Worm (Caenorhabditis elegans): ENCODE results near the gene srw-108.

- TF ChIP-seq R02D3.7 (tag; optimal IDR thresholded peaks at IDR 0.05): no peak
- TF ChIP-seq mxl-2 (GFP tag; conservative IDR thresholded peaks at IDR 0.05): no peak
- no peak for TF ChIP-seq zag-1 (tag; optimal IDR thresholded peaks at IDR 0.05)
- no peak for TF ChIP-seq fos-1 (tag; optimal IDR thresholded peaks at IDR 0.05)
- TF ChIP-seq nhr-11 (tag; optimal IDR thresholded peaks at IDR 0.05): no peak
- no peak for TF ChIP-seq tag-97 (GFP tag; IDR thresholded peaks at IDR 0.05)
- no peak for TF ChIP-seq mes-2 (tag; optimal IDR thresholded peaks at IDR 0.05; ENCODE audit: poor library complexity, severe bottlenecking)
- no peak for TF ChIP-seq mdl-1 (tag; optimal IDR thresholded peaks at IDR 0.05)
Observed at ce11 chrV:524058-524457, 3.6 kb upstream of the srw-108 start, which contains the start of gene lipl-3.

Data from whole organism, L4 larva.